In genomic region chrX:17491184-17491583, dm6 we compare ENCODE assay signal across 1 fruit fly cellular context.
A peak's percentile ranks its signal among the peaks of the same experiment; 100 is the strongest.
TF ChIP-seq lines count a peak whose summit lies in the region.

No protein-coding gene starts in this region.

TF ChIP-seq in whole organism, embryonic, 481 proteins besides CTCF, POLR2A, EP300 and RAD21 (continued from another document and continues in another):
- no peak for TF ChIP-seq aop (GFP tag; IDR thresholded peaks at IDR 0.05; lab: Robert Waterston, UW)
- TF ChIP-seq CG6765 (GFP tag; optimal IDR thresholded peaks at IDR 0.05; lab: Kevin White, UChicago): no peak
- no peak for TF ChIP-seq Neu2 (GFP tag; optimal IDR thresholded peaks at IDR 0.05; lab: Kevin White, UChicago; ENCODE audit: borderline replicate concordance)
- no peak for TF ChIP-seq Vsx1 (GFP tag; optimal IDR thresholded peaks at IDR 0.05; lab: Kevin White, UChicago)
- TF ChIP-seq CG10462 (GFP tag; optimal IDR thresholded peaks at IDR 0.05; lab: Kevin White, UChicago): peak; percentile 26
- no peak for TF ChIP-seq YL-1 (GFP tag; optimal IDR thresholded peaks at IDR 0.05; lab: Kevin White, UChicago)
- TF ChIP-seq tin (GFP tag; optimal IDR thresholded peaks at IDR 0.05; lab: Kevin White, UChicago): peak; percentile 47
- TF ChIP-seq C15 (GFP tag; IDR thresholded peaks at IDR 0.05; lab: Robert Waterston, UW): 0 out of 3 replicates have a peak, but pooled peaks have one; percentile 46
- no peak for TF ChIP-seq CG12299 (tag; optimal IDR thresholded peaks at IDR 0.05; lab: Kevin White, UChicago)
- peak; percentile 48; the same call in 1 of the 2 replicates for TF ChIP-seq CG4360 (GFP tag; IDR thresholded peaks at IDR 0.05; lab: Robert Waterston, UW)
- peak; percentile 66 for TF ChIP-seq Aef1 (GFP tag; IDR thresholded peaks at IDR 0.05; lab: Robert Waterston, UW)
- peak; percentile 10 for TF ChIP-seq slp2 (GFP tag; optimal IDR thresholded peaks at IDR 0.05; lab: Kevin White, UChicago)
- TF ChIP-seq CG7372 (GFP tag; IDR thresholded peaks at IDR 0.05; lab: Robert Waterston, UW): 0 out of 2 replicates have a peak, but pooled peaks have one; percentile 17
- TF ChIP-seq CG7357 (GFP tag; IDR thresholded peaks at IDR 0.05; lab: Robert Waterston, UW): peak; percentile 56; the same call in 2 of the 3 replicates
- peak; percentile 24 for TF ChIP-seq CG18476 (GFP tag; optimal IDR thresholded peaks at IDR 0.05; lab: Kevin White, UChicago)
- no peak for TF ChIP-seq CG15479 (GFP tag; optimal IDR thresholded peaks at IDR 0.05; lab: Kevin White, UChicago)
- TF ChIP-seq dm (GFP tag; optimal IDR thresholded peaks at IDR 0.05; lab: Kevin White, UChicago): no peak
- no peak for TF ChIP-seq toy (GFP tag; IDR thresholded peaks at IDR 0.05; lab: Robert Waterston, UW)
- TF ChIP-seq lbe (GFP tag; optimal IDR thresholded peaks at IDR 0.05; lab: Kevin White, UChicago): peak; percentile 92
- no peak for TF ChIP-seq ato (GFP tag; IDR thresholded peaks at IDR 0.05; lab: Robert Waterston, UW; ENCODE audit: partially characterized antibody)
- no peak; the same call in 1 of the 2 replicates for TF ChIP-seq peb (GFP tag; IDR thresholded peaks at IDR 0.05; lab: Robert Waterston, UW)
- TF ChIP-seq CG42726 (GFP tag; IDR thresholded peaks at IDR 0.05; lab: Robert Waterston, UW; ENCODE audit: partially characterized antibody): no peak
- peak; percentile 54; the same call in 2 of the 3 replicates for TF ChIP-seq Dbx (GFP tag; IDR thresholded peaks at IDR 0.05; lab: Robert Waterston, UW)
- no peak for TF ChIP-seq CG6654 (GFP tag; optimal IDR thresholded peaks at IDR 0.05; lab: Kevin White, UChicago)
- TF ChIP-seq hkb (optimal IDR thresholded peaks at IDR 0.05; lab: Kevin White, UChicago): no peak
- TF ChIP-seq hkb (GFP tag; IDR thresholded peaks at IDR 0.05; lab: Robert Waterston, UW): peak; percentile 78
- TF ChIP-seq ranshi (GFP tag; IDR thresholded peaks at IDR 0.05; lab: Robert Waterston, UW): peak; percentile 59; the same call in 1 of the 2 replicates
- no peak for TF ChIP-seq CG8478 (optimal IDR thresholded peaks at IDR 0.05; lab: Kevin White, UChicago)
- peak; percentile 64; the same call in 1 of the 3 replicates for TF ChIP-seq CG2199 (GFP tag; IDR thresholded peaks at IDR 0.05; lab: Robert Waterston, UW)
- no peak for TF ChIP-seq Dfd (GFP tag; optimal IDR thresholded peaks at IDR 0.05; lab: Kevin White, UChicago)
- no peak for TF ChIP-seq Hey (tag; optimal IDR thresholded peaks at IDR 0.05; lab: Kevin White, UChicago)
- no peak for TF ChIP-seq Stat92E (GFP tag; optimal IDR thresholded peaks at IDR 0.05; lab: Kevin White, UChicago)
- no peak for TF ChIP-seq bigmax (GFP tag; optimal IDR thresholded peaks at IDR 0.05; lab: Kevin White, UChicago)
- no peak for TF ChIP-seq CG4282 (GFP tag; optimal IDR thresholded peaks at IDR 0.05; lab: Kevin White, UChicago)
- TF ChIP-seq HLHmδ (GFP tag; optimal IDR thresholded peaks at IDR 0.05; lab: Kevin White, UChicago): no peak
- peak; percentile 62 for TF ChIP-seq CG4424 (GFP tag; optimal IDR thresholded peaks at IDR 0.05; lab: Kevin White, UChicago)
- TF ChIP-seq exex (tag; optimal IDR thresholded peaks at IDR 0.05; lab: Kevin White, UChicago): no peak
- no peak for TF ChIP-seq CrebB (tag; optimal IDR thresholded peaks at IDR 0.05; lab: Kevin White, UChicago)
- TF ChIP-seq disco-r (GFP tag; optimal IDR thresholded peaks at IDR 0.05; lab: Kevin White, UChicago): no peak
- peak; percentile 72 for TF ChIP-seq Sox102F (GFP tag; optimal IDR thresholded peaks at IDR 0.05; lab: Kevin White, UChicago)
- TF ChIP-seq GATAe (GFP tag; conservative IDR thresholded peaks at IDR 0.05; lab: Robert Waterston, UW): no peak
- peak; percentile 54; the same call in 1 of the 4 replicates for TF ChIP-seq Gug (GFP tag; IDR thresholded peaks at IDR 0.05; lab: Robert Waterston, UW)
- TF ChIP-seq onecut (GFP tag; IDR thresholded peaks at IDR 0.05; lab: Robert Waterston, UW): peak; percentile 26; the same call in 1 of the 2 replicates
- no peak for TF ChIP-seq pros (GFP tag; optimal IDR thresholded peaks at IDR 0.05; lab: Kevin White, UChicago)
- TF ChIP-seq jumu (GFP tag; optimal IDR thresholded peaks at IDR 0.05; lab: Kevin White, UChicago): no peak
- peak; percentile 23 for TF ChIP-seq zfh2 (GFP tag; optimal IDR thresholded peaks at IDR 0.05; lab: Kevin White, UChicago)
- peak; percentile 34 for TF ChIP-seq Sox100B (GFP tag; optimal IDR thresholded peaks at IDR 0.05; lab: Kevin White, UChicago)
- no peak for TF ChIP-seq CG33557 (GFP tag; optimal IDR thresholded peaks at IDR 0.05; lab: Kevin White, UChicago)
- TF ChIP-seq nau (GFP tag; optimal IDR thresholded peaks at IDR 0.05; lab: Kevin White, UChicago): no peak
- TF ChIP-seq CG8290 (GFP tag; optimal IDR thresholded peaks at IDR 0.05; lab: Kevin White, UChicago): no peak
- TF ChIP-seq CG8290 (tag; optimal IDR thresholded peaks at IDR 0.05; lab: Kevin White, UChicago): peak in 1 of 2 experiments; percentile 29
- peak; percentile 67 for TF ChIP-seq Oli (tag; optimal IDR thresholded peaks at IDR 0.05; lab: Kevin White, UChicago)
- TF ChIP-seq Mrtf (GFP tag; IDR thresholded peaks at IDR 0.05; lab: Robert Waterston, UW): 0 out of 3 replicates have a peak, but pooled peaks have one; percentile 45
- peak; percentile 3 for TF ChIP-seq Myb (GFP tag; optimal IDR thresholded peaks at IDR 0.05; lab: Kevin White, UChicago)
- no peak for TF ChIP-seq Opbp (GFP tag; IDR thresholded peaks at IDR 0.05; lab: Robert Waterston, UW; ENCODE audit: partially characterized antibody)
- no peak for TF ChIP-seq bbx (GFP tag; IDR thresholded peaks at IDR 0.05; lab: Robert Waterston, UW; ENCODE audit: partially characterized antibody)
- TF ChIP-seq Six4 (GFP tag; optimal IDR thresholded peaks at IDR 0.05; lab: Kevin White, UChicago): peak; percentile 26
- TF ChIP-seq CG16815 (GFP tag; optimal IDR thresholded peaks at IDR 0.05; lab: Kevin White, UChicago): peak; percentile 51
- 0 out of 2 replicates have a peak, but pooled peaks have one; percentile 35 for TF ChIP-seq al (GFP tag; IDR thresholded peaks at IDR 0.05; lab: Robert Waterston, UW)
- no peak for TF ChIP-seq BEAF-32 (GFP tag; optimal IDR thresholded peaks at IDR 0.05; lab: Kevin White, UChicago)
- peak; percentile 45; the same call in 1 of the 3 replicates for TF ChIP-seq croc (GFP tag; conservative IDR thresholded peaks at IDR 0.05; lab: Robert Waterston, UW)
- TF ChIP-seq CG17829 (tag; optimal IDR thresholded peaks at IDR 0.05; lab: Kevin White, UChicago): peak; percentile 56
- TF ChIP-seq CG3847 (GFP tag; IDR thresholded peaks at IDR 0.05; lab: Robert Waterston, UW): peak; percentile 19; the same call in 1 of the 2 replicates
- no peak for TF ChIP-seq CG2116 (GFP tag; optimal IDR thresholded peaks at IDR 0.05; lab: Kevin White, UChicago)
- TF ChIP-seq CG4820 (GFP tag; optimal IDR thresholded peaks at IDR 0.05; lab: Kevin White, UChicago): peak; percentile 55
- peak; percentile 84 for TF ChIP-seq zfh1 (GFP tag; IDR thresholded peaks at IDR 0.05; lab: Robert Waterston, UW)
- no peak for TF ChIP-seq CG12236 (GFP tag; optimal IDR thresholded peaks at IDR 0.05; lab: Kevin White, UChicago)
- peak; percentile 17 for TF ChIP-seq CG15601 (tag; optimal IDR thresholded peaks at IDR 0.05; lab: Kevin White, UChicago)
- peak; percentile 5 for TF ChIP-seq org-1 (GFP tag; optimal IDR thresholded peaks at IDR 0.05; lab: Kevin White, UChicago)
- no peak for TF ChIP-seq Lhr (GFP tag; optimal IDR thresholded peaks at IDR 0.05; lab: Kevin White, UChicago)
- TF ChIP-seq CG13296 (GFP tag; optimal IDR thresholded peaks at IDR 0.05; lab: Kevin White, UChicago): no peak
- TF ChIP-seq CG4854 (GFP tag; optimal IDR thresholded peaks at IDR 0.05; lab: Kevin White, UChicago): peak; percentile 47
- TF ChIP-seq Mad (GFP tag; optimal IDR thresholded peaks at IDR 0.05; lab: Kevin White, UChicago): no peak
- no peak for TF ChIP-seq nerfin-2 (GFP tag; IDR thresholded peaks at IDR 0.05; lab: Robert Waterston, UW; ENCODE audit: partially characterized antibody)
- TF ChIP-seq kni (GFP tag; optimal IDR thresholded peaks at IDR 0.05; lab: Kevin White, UChicago): no peak
- TF ChIP-seq CG7786 (GFP tag; optimal IDR thresholded peaks at IDR 0.05; lab: Kevin White, UChicago): peak; percentile 27
- no peak for TF ChIP-seq cad (GFP tag; optimal IDR thresholded peaks at IDR 0.05; lab: Kevin White, UChicago)
- no peak for TF ChIP-seq CG11398 (GFP tag; optimal IDR thresholded peaks at IDR 0.05; lab: Kevin White, UChicago)
- no peak for TF ChIP-seq wor (GFP tag; IDR thresholded peaks at IDR 0.05; lab: Robert Waterston, UW)
- TF ChIP-seq Hand (GFP tag; optimal IDR thresholded peaks at IDR 0.05; lab: Kevin White, UChicago): no peak
- no peak for TF ChIP-seq CG4617 (GFP tag; optimal IDR thresholded peaks at IDR 0.05; lab: Kevin White, UChicago; ENCODE audit: borderline replicate concordance)
- no peak for TF ChIP-seq ab (GFP tag; optimal IDR thresholded peaks at IDR 0.05; lab: Kevin White, UChicago)
- peak; percentile 35; the same call in 1 of the 2 replicates for TF ChIP-seq NFAT (GFP tag; IDR thresholded peaks at IDR 0.05; lab: Robert Waterston, UW)
- TF ChIP-seq CG1602 (GFP tag; optimal IDR thresholded peaks at IDR 0.05; lab: Kevin White, UChicago): peak; percentile 42
- TF ChIP-seq lov (optimal IDR thresholded peaks at IDR 0.05; lab: Kevin White, UChicago): no peak
- 0 out of 3 replicates have a peak, but pooled peaks have one; percentile 39 for TF ChIP-seq lov (GFP tag; IDR thresholded peaks at IDR 0.05; lab: Robert Waterston, UW)
- peak; percentile 49 for TF ChIP-seq CG12769 (tag; optimal IDR thresholded peaks at IDR 0.05; lab: Kevin White, UChicago)
- TF ChIP-seq Rfx (GFP tag; IDR thresholded peaks at IDR 0.05; lab: Robert Waterston, UW): peak; percentile 55
- TF ChIP-seq CHES-1-like (GFP tag; optimal IDR thresholded peaks at IDR 0.05; lab: Kevin White, UChicago): no peak
- TF ChIP-seq CG10565 (GFP tag; optimal IDR thresholded peaks at IDR 0.05; lab: Kevin White, UChicago): no peak
- peak; percentile 61 for TF ChIP-seq tio (GFP tag; optimal IDR thresholded peaks at IDR 0.05; lab: Kevin White, UChicago)
- no peak for TF ChIP-seq crc (GFP tag; optimal IDR thresholded peaks at IDR 0.05; lab: Kevin White, UChicago)
- TF ChIP-seq usp (GFP tag; optimal IDR thresholded peaks at IDR 0.05; lab: Kevin White, UChicago): no peak
- TF ChIP-seq cato (GFP tag; optimal IDR thresholded peaks at IDR 0.05; lab: Kevin White, UChicago; ENCODE audit: borderline replicate concordance): no peak
- no peak for TF ChIP-seq p53 (GFP tag; optimal IDR thresholded peaks at IDR 0.05; lab: Kevin White, UChicago)
- no peak for TF ChIP-seq maf-S (GFP tag; optimal IDR thresholded peaks at IDR 0.05; lab: Kevin White, UChicago)
- no peak for TF ChIP-seq CG4707 (GFP tag; optimal IDR thresholded peaks at IDR 0.05; lab: Kevin White, UChicago)
- TF ChIP-seq CG16813 (GFP tag; IDR thresholded peaks at IDR 0.05; lab: Robert Waterston, UW; ENCODE audit: partially characterized antibody): no peak
- no peak for TF ChIP-seq BtbVII (GFP tag; optimal IDR thresholded peaks at IDR 0.05; lab: Kevin White, UChicago)
- TF ChIP-seq NfI (GFP tag; optimal IDR thresholded peaks at IDR 0.05; lab: Kevin White, UChicago): peak; percentile 53
- no peak for TF ChIP-seq CG31365 (tag; optimal IDR thresholded peaks at IDR 0.05; lab: Kevin White, UChicago)
- peak; percentile 49 for TF ChIP-seq ATbp (GFP tag; optimal IDR thresholded peaks at IDR 0.05; lab: Kevin White, UChicago)
- peak; percentile 62 for TF ChIP-seq CG12391 (tag; optimal IDR thresholded peaks at IDR 0.05; lab: Kevin White, UChicago)
- no peak for TF ChIP-seq schlank (tag; optimal IDR thresholded peaks at IDR 0.05; lab: Kevin White, UChicago)
- no peak for TF ChIP-seq CG7987 (GFP tag; optimal IDR thresholded peaks at IDR 0.05; lab: Kevin White, UChicago)
- TF ChIP-seq MTF-1 (GFP tag; optimal IDR thresholded peaks at IDR 0.05; lab: Kevin White, UChicago; ENCODE audit: borderline replicate concordance): peak; percentile 3
- no peak for TF ChIP-seq Bteb2 (GFP tag; optimal IDR thresholded peaks at IDR 0.05; lab: Kevin White, UChicago)
- no peak for TF ChIP-seq Elba2 (GFP tag; optimal IDR thresholded peaks at IDR 0.05; lab: Kevin White, UChicago)
- peak; percentile 51; the same call in 1 of the 3 replicates for TF ChIP-seq CG34422 (GFP tag; IDR thresholded peaks at IDR 0.05; lab: Robert Waterston, UW)
- TF ChIP-seq vnd (GFP tag; IDR thresholded peaks at IDR 0.05; lab: Robert Waterston, UW; ENCODE audit: partially characterized antibody): no peak
- TF ChIP-seq wek (GFP tag; optimal IDR thresholded peaks at IDR 0.05; lab: Kevin White, UChicago): no peak
- no peak for TF ChIP-seq ftz-f1 (GFP tag; optimal IDR thresholded peaks at IDR 0.05; lab: Kevin White, UChicago)
- TF ChIP-seq CG7556 (GFP tag; optimal IDR thresholded peaks at IDR 0.05; lab: Kevin White, UChicago): peak; percentile 12
- TF ChIP-seq Hr3 (GFP tag; optimal IDR thresholded peaks at IDR 0.05; lab: Kevin White, UChicago): peak; percentile 46
- TF ChIP-seq Blimp-1 (GFP tag; optimal IDR thresholded peaks at IDR 0.05; lab: Kevin White, UChicago): peak; percentile 45
- no peak for TF ChIP-seq CkIIα-i1 (GFP tag; IDR thresholded peaks at IDR 0.05; lab: Robert Waterston, UW)
- no peak for TF ChIP-seq CG3407 (GFP tag; optimal IDR thresholded peaks at IDR 0.05; lab: Kevin White, UChicago)
- no peak for TF ChIP-seq CG13894 (tag; optimal IDR thresholded peaks at IDR 0.05; lab: Kevin White, UChicago)
- TF ChIP-seq CG9609 (GFP tag; optimal IDR thresholded peaks at IDR 0.05; lab: Kevin White, UChicago): no peak
- TF ChIP-seq CG31441 (GFP tag; IDR thresholded peaks at IDR 0.05; lab: Robert Waterston, UW): peak; percentile 49; the same call in 1 of the 2 replicates
- TF ChIP-seq CG11085 (GFP tag; IDR thresholded peaks at IDR 0.05; lab: Robert Waterston, UW): no peak; the same call in 1 of the 2 replicates
- TF ChIP-seq Usf (GFP tag; optimal IDR thresholded peaks at IDR 0.05; lab: Kevin White, UChicago): peak; percentile 2
- no peak for TF ChIP-seq Deaf1 (tag; optimal IDR thresholded peaks at IDR 0.05; lab: Kevin White, UChicago)
- TF ChIP-seq sug (tag; optimal IDR thresholded peaks at IDR 0.05; lab: Kevin White, UChicago): no peak
- no peak for TF ChIP-seq scrt (GFP tag; optimal IDR thresholded peaks at IDR 0.05; lab: Kevin White, UChicago)
- no peak for TF ChIP-seq gro (GFP tag; optimal IDR thresholded peaks at IDR 0.05; lab: Kevin White, UChicago)
- TF ChIP-seq CG1603 (tag; optimal IDR thresholded peaks at IDR 0.05; lab: Kevin White, UChicago): peak; percentile 59
- peak; percentile 35 for TF ChIP-seq CG16863 (GFP tag; optimal IDR thresholded peaks at IDR 0.05; lab: Kevin White, UChicago)
- TF ChIP-seq fu2 (GFP tag; optimal IDR thresholded peaks at IDR 0.05; lab: Kevin White, UChicago): no peak
- TF ChIP-seq CoRest (tag; optimal IDR thresholded peaks at IDR 0.05; lab: Kevin White, UChicago): peak; percentile 46
